Worm (Caenorhabditis elegans): ENCODE results near the gene flad-1.

flad-1 gene

DNA sequence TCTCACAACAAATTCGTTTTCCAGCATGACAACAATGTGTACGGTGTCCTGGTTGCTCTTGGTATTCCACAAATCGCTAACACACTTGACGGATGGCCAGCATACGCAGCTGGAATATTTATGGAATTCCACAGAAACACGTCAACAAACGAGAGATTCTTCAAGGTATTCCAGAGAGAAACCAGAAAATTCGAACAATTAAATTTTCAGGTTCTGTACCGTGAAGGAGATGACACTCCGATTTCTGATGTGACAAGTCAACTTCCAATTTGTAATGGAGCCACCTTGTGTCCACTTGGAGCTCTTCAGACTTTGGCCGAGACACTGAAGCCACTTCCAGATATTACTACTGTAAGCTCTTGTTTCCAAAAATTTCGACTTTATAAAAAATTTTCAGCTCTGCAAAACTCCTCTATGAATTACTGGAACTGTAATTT lies 10.0 kb upstream of the flad-1 start:
- TF ChIP-seq hmg-4 (GFP tag; optimal IDR thresholded peaks at IDR 0.05) (no peak), tbx-37 (GFP tag; conservative IDR thresholded peaks at IDR 0.05) (no peak), aly-1 (tag; optimal IDR thresholded peaks at IDR 0.05) (no peak), tra-4 (tag; optimal IDR thresholded peaks at IDR 0.05) (no peak), B0310.2 (tag; optimal IDR thresholded peaks at IDR 0.05) (no peak), sea-1 (GFP tag; conservative IDR thresholded peaks at IDR 0.05) (no peak), flt-1 (GFP tag; IDR thresholded peaks at IDR 0.05) (no peak)

DNA sequence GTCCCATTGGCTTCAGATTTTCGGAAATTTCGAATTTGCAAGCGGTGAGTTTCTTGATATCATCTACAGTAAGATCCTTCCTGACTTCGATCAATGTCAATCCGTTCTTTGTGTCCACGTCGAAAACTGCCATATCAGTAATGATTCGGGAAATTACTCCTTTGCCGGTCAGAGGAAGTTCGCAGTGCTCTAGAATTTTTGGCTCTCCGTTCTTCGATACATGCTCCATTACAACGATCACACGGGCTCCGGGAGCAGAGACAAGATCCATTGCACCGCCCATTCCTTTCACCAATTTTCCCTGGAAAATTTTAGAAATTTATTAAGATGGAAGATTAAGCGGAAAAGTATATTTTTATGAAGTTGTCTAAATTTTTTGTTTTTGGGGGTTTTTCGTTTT lies 9.4 kb upstream of the flad-1 start:
- TF ChIP-seq scrt-1 (GFP tag; IDR thresholded peaks at IDR 0.05) (no peak), tbx-11 (GFP tag; IDR thresholded peaks at IDR 0.05) (no peak), F13C5.2 (tag; optimal IDR thresholded peaks at IDR 0.05) (no peak), ets-7 (tag; optimal IDR thresholded peaks at IDR 0.05) (no peak), tbx-37 (GFP tag; conservative IDR thresholded peaks at IDR 0.05) (no peak), ceh-36 (tag; optimal IDR thresholded peaks at IDR 0.05) (no peak), ama-1 (optimal IDR thresholded peaks at IDR 0.05) (no peak), hmg-4 (GFP tag; optimal IDR thresholded peaks at IDR 0.05) (no peak), ceh-13 (GFP tag; optimal IDR thresholded peaks at IDR 0.05) (no peak), hmbx-1 (tag; optimal IDR thresholded peaks at IDR 0.05) (no peak), tra-4 (tag; optimal IDR thresholded peaks at IDR 0.05) (no peak), flt-1 (GFP tag; IDR thresholded peaks at IDR 0.05) (no peak), sea-1 (GFP tag; conservative IDR thresholded peaks at IDR 0.05) (no peak), B0310.2 (tag; optimal IDR thresholded peaks at IDR 0.05) (no peak), aly-1 (tag; optimal IDR thresholded peaks at IDR 0.05) (no peak), pes-1 (GFP tag; IDR thresholded peaks at IDR 0.05) (no peak), hnd-1 (tag; optimal IDR thresholded peaks at IDR 0.05) (no peak)

DNA sequence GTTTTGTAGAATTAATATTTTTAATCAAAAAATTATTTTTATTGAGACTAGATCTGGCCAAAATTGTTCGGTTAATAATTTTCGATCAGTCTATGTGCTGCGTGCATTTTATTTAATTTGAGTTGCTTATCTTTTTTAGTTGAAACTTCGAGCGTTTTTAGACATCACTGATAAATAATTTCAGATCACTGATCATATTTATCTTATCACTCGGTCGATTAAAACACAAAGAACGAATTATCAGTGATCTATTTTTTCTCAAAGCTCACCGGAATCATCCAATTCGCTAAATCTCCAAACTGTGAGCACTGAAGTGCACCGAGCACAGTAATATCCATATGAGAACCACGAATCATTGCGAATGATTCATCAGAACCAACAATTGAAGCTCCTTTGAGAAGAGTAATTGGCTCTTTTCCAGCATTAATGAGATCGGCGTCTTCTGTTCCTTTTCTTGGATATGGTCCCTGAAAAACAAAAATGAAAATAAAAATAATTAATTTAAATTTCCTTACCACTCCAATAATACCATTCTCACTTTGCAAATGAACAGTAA lies 8.8 kb upstream of the flad-1 start:
- no peak for TF ChIP-seq tbx-37 (GFP tag; conservative IDR thresholded peaks at IDR 0.05)
- TF ChIP-seq ceh-13 (GFP tag; optimal IDR thresholded peaks at IDR 0.05), result no peak
- no peak for TF ChIP-seq aly-1 (tag; optimal IDR thresholded peaks at IDR 0.05)
- TF ChIP-seq ets-7 (tag; optimal IDR thresholded peaks at IDR 0.05), result no peak
- TF ChIP-seq tbx-11 (GFP tag; IDR thresholded peaks at IDR 0.05), result no peak
- TF ChIP-seq ama-1 (optimal IDR thresholded peaks at IDR 0.05), result no peak
- no peak for TF ChIP-seq F13C5.2 (tag; optimal IDR thresholded peaks at IDR 0.05)
- no peak for TF ChIP-seq pes-1 (GFP tag; IDR thresholded peaks at IDR 0.05)
- no peak for TF ChIP-seq ceh-36 (tag; optimal IDR thresholded peaks at IDR 0.05)
- no peak for TF ChIP-seq tra-4 (tag; optimal IDR thresholded peaks at IDR 0.05)
- no peak for TF ChIP-seq scrt-1 (GFP tag; IDR thresholded peaks at IDR 0.05)
- TF ChIP-seq B0310.2 (tag; optimal IDR thresholded peaks at IDR 0.05), result no peak
- no peak for TF ChIP-seq flt-1 (GFP tag; IDR thresholded peaks at IDR 0.05)

DNA sequence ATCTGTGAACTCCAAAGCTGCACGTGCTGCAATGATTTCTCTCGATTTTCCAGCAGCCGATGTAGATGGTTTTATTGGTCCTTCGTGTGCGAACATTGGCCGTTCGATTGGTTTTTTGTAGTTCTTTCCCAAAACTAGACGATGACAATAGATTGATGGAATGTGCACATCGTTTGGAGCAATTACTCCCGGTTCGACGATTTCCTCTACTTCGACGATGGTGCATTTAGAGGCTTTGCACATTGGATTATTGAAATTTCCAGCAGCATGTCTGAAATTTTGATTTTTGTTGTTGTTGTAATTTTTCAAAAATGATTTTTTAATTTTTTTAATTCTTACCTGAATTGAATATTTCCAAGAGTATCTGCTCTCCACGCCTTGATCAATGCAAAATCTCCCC lies 8.3 kb upstream of the flad-1 start:
- TF ChIP-seq B0310.2 (tag; optimal IDR thresholded peaks at IDR 0.05), result no peak
- TF ChIP-seq ets-7 (tag; optimal IDR thresholded peaks at IDR 0.05), result no peak
- TF ChIP-seq tbx-37 (GFP tag; conservative IDR thresholded peaks at IDR 0.05), result no peak
- TF ChIP-seq hmg-4 (GFP tag; optimal IDR thresholded peaks at IDR 0.05), result no peak

DNA sequence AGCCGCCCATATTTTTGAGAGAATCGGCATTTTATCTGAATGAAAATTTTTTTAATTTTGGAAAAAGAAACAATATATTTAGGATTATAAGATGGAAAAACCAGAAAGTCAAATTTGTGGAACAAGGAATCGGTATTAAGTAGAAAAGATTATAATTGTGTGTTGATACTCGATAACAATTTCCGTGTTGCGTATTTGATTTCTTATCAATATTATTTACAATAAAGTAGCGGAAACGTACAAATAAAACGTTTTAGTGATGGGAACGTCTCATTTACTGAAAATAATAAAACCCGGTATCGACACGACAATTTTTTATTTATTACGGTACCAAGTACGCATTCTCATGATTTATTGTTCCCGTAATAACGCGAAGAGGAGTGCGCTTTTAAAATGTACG lies 7.1 kb upstream of the flad-1 start, which contains the start of gene C05C10.3:
TSS of gene C05C10.3 (minus strand) at position 35 of the 400 bp plus-strand sequence.
- TF ChIP-seq B0310.2 (tag; optimal IDR thresholded peaks at IDR 0.05) (no peak), F13C5.2 (tag; optimal IDR thresholded peaks at IDR 0.05) (no peak), scrt-1 (GFP tag; IDR thresholded peaks at IDR 0.05) (no peak), hmg-4 (GFP tag; optimal IDR thresholded peaks at IDR 0.05) (no peak), hnd-1 (tag; optimal IDR thresholded peaks at IDR 0.05) (no peak), pes-1 (GFP tag; IDR thresholded peaks at IDR 0.05) (no peak), ceh-36 (tag; optimal IDR thresholded peaks at IDR 0.05) (no peak), aly-1 (tag; optimal IDR thresholded peaks at IDR 0.05) (no peak), tbx-11 (GFP tag; IDR thresholded peaks at IDR 0.05) (no peak), ceh-13 (GFP tag; optimal IDR thresholded peaks at IDR 0.05) (no peak), hmbx-1 (tag; optimal IDR thresholded peaks at IDR 0.05) (no peak), ama-1 (optimal IDR thresholded peaks at IDR 0.05) (no peak), sea-1 (GFP tag; conservative IDR thresholded peaks at IDR 0.05) (no peak), tbx-37 (GFP tag; conservative IDR thresholded peaks at IDR 0.05) (no peak), flt-1 (GFP tag; IDR thresholded peaks at IDR 0.05) (no peak)

DNA sequence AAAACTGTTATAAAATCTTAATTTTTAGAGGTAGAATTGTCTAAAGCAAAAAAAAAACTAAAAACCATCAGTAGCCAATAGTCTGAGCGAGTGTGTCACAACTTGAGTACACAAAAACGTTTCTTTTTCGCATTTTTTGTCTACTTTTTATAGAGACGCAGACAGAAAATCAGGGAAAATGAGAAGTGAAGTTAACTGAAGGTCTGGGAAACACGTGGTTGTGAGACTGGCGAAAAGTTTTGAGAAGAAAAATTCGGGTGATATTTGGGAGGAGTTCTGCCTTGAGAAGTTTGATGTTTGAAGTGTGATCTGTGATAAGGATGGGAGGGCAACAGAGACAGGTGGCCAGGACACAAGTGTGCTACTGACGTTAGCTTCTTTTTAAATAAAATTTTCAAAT lies 6.3 kb upstream of the flad-1 start:
- TF ChIP-seq ceh-13 (GFP tag; optimal IDR thresholded peaks at IDR 0.05) (no peak), tbx-11 (GFP tag; IDR thresholded peaks at IDR 0.05) (no peak), hmbx-1 (tag; optimal IDR thresholded peaks at IDR 0.05) (no peak), B0310.2 (tag; optimal IDR thresholded peaks at IDR 0.05) (no peak), scrt-1 (GFP tag; IDR thresholded peaks at IDR 0.05) (no peak), F13C5.2 (tag; optimal IDR thresholded peaks at IDR 0.05) (no peak), pes-1 (GFP tag; IDR thresholded peaks at IDR 0.05) (no peak)

DNA sequence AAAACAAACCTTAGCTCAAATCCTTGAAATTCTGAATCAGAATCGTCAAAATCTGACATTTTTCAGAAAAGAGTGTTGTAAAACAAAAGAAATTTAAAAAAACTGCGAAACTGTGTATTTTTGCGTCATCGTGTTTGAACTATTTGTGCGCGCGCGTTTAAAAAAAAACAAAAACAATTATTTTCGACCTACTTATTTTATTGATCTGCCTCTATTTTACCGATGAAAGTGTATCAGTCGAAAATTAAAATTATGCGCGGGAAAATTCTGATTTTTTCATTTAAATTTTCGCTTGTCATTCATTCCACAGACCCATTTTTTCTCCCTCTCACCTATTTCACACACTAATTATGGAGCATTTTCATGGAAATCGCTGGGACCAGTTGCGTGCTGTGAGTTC lies 5.1 kb upstream of the flad-1 start, which contains the start of the genes C05C10.7 and C05C10.5:
TSS of gene C05C10.7 (minus strand) at position 95 of the 400 bp plus-strand sequence.
TSS of gene C05C10.5 (plus strand) at position 164 of the 400 bp plus-strand sequence.
- TF ChIP-seq ets-7 (tag; optimal IDR thresholded peaks at IDR 0.05) (no peak), sea-1 (GFP tag; conservative IDR thresholded peaks at IDR 0.05) (no peak), ama-1 (optimal IDR thresholded peaks at IDR 0.05) (no peak), hmbx-1 (tag; optimal IDR thresholded peaks at IDR 0.05) (no peak), tra-4 (tag; optimal IDR thresholded peaks at IDR 0.05) (no peak), aly-1 (tag; optimal IDR thresholded peaks at IDR 0.05) (no peak), scrt-1 (GFP tag; IDR thresholded peaks at IDR 0.05) (no peak), tbx-37 (GFP tag; conservative IDR thresholded peaks at IDR 0.05) (no peak), tbx-11 (GFP tag; IDR thresholded peaks at IDR 0.05) (no peak), ceh-36 (tag; optimal IDR thresholded peaks at IDR 0.05) (no peak)

DNA sequence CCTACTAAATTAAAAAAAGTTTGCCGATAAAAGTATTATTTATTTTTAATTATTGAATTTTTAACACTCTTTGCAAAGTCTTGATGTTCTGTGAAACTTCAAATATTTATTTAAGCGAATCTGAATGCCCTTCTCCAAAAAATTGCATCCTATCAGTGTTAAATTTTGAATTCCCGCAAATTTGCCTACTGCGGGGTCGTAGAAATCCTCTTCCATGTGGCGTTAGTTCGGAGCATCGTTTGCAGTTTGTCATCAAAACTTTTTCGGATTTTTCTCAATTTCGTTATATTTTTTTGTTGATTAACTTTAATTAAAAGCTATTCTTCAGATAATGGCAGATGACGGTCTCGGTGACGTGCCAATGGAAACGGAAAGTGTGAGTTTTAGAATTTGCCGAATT lies 3.5 kb upstream of the flad-1 start, which contains the start of gene ufd-3:
TSS of gene ufd-3 (plus strand) at position 324 of the 400 bp plus-strand sequence.
- TF ChIP-seq tbx-37 (GFP tag; conservative IDR thresholded peaks at IDR 0.05) (peak; percentile 87), flt-1 (GFP tag; IDR thresholded peaks at IDR 0.05) (peak; percentile 47; the same call in 1 of the 2 replicates), F13C5.2 (tag; optimal IDR thresholded peaks at IDR 0.05) (peak; percentile 57), pes-1 (GFP tag; IDR thresholded peaks at IDR 0.05) (no peak; the same call in 1 of the 2 replicates)
